Worm (Caenorhabditis elegans) whole organism, L4 larva: ENCODE results near the gene C04F5.8.

Source experiments
- D1046.2 ChIP-seq: fragments of 200-800 bp; sonication (Bioruptor generic); IDR thresholded peaks from 2 replicates; pipeline ENCODE4 v1.3.6; 2022; ENCODE audit warnings: missing genetic modification characterization, missing compliant biosample characterization
- F44E2.7 ChIP-seq: fragments of 200-800 bp; sonication (Bioruptor generic); IDR thresholded peaks from 2 replicates; pipeline ENCODE4 v2.1.2; 2022; ENCODE audit warnings: missing genetic modification characterization, missing compliant biosample characterization
- F49E8.2 ChIP-seq: sonication (generic microtip); optimal IDR thresholded peaks from 2 replicates; lab custom pipeline; 2016; ENCODE audit warnings: missing compliant biosample characterization, mild to moderate bottlenecking, missing genetic modification characterization, borderline replicate concordance
- R02D3.7 ChIP-seq: fragments of 150-350 bp; sonication (generic microtip); optimal IDR thresholded peaks from 3 replicates; lab custom pipeline; 2014; ENCODE audit warnings: missing biosample characterization, missing genetic modification characterization
- Y48G9A.11 ChIP-seq: fragments of 200-800 bp; sonication (Bioruptor generic); IDR thresholded peaks from 2 replicates; pipeline ENCODE4 v1.3.6; 2022; ENCODE audit warnings: missing genetic modification reagents, missing genetic modification characterization, missing compliant biosample characterization
- Y75B8A.6 ChIP-seq: fragments of 200-800 bp; sonication (Bioruptor generic); IDR thresholded peaks from 2 replicates; pipeline ENCODE4 v1.3.6; 2022; ENCODE audit warnings: missing genetic modification reagents, missing genetic modification characterization, missing compliant biosample characterization
- aha-1 ChIP-seq: fragments of 150-350 bp; peaks from one replicate; lab custom pipeline; 2014; ENCODE audit warnings: missing biosample characterization, missing genetic modification characterization
- arid-1 ChIP-seq: fragments of 200-800 bp; sonication (Bioruptor generic); conservative IDR thresholded peaks from 2 replicates; pipeline ENCODE4 v1.3.6; 2022; ENCODE audit warnings: missing genetic modification reagents, missing genetic modification characterization, missing compliant biosample characterization
- attf-4 ChIP-seq: sonication (generic microtip); optimal IDR thresholded peaks from 3 replicates; lab custom pipeline; 2017; ENCODE audit warnings: missing biosample characterization, missing genetic modification characterization
- ceh-20 ChIP-seq: fragments of 200-800 bp; sonication (Bioruptor generic); IDR thresholded peaks from 2 replicates; pipeline ENCODE4 v1.3.6; 2022; ENCODE audit warnings: missing genetic modification reagents, missing genetic modification characterization, missing compliant biosample characterization
- ceh-44 ChIP-seq: fragments of 200-800 bp; sonication (Bioruptor generic); IDR thresholded peaks from 2 replicates; pipeline ENCODE4 v1.3.6; 2022; ENCODE audit warnings: missing genetic modification reagents, missing genetic modification characterization, missing compliant biosample characterization
- ceh-82 ChIP-seq: sonication (generic microtip); optimal IDR thresholded peaks from 2 replicates; lab custom pipeline; 2017; ENCODE audit warnings: missing biosample characterization, missing genetic modification characterization
- ces-1 ChIP-seq: fragments of 150-350 bp; sonication (generic microtip); optimal IDR thresholded peaks from 4 replicates; lab custom pipeline; 2014; ENCODE audit warnings: missing biosample characterization, missing genetic modification reagents, missing genetic modification characterization
- ctbp-1 ChIP-seq: fragments of 200-800 bp; sonication (Bioruptor generic); IDR thresholded peaks from 2 replicates; pipeline ENCODE4 v1.3.6; 2022; ENCODE audit warnings: missing genetic modification reagents, missing genetic modification characterization, missing compliant biosample characterization
- daf-8 ChIP-seq: fragments of 200-800 bp; sonication (Bioruptor generic); IDR thresholded peaks from 2 replicates; pipeline ENCODE4 v1.3.6; 2022; ENCODE audit warnings: missing genetic modification characterization, missing compliant biosample characterization
- dmd-6 ChIP-seq: fragments of 200-800 bp; sonication (Bioruptor generic); IDR thresholded peaks from 2 replicates; pipeline ENCODE4 v1.3.6; 2022; ENCODE audit warnings: missing genetic modification reagents, missing genetic modification characterization, missing compliant biosample characterization
- dpl-1 ChIP-seq: fragments of 150-350 bp; optimal IDR thresholded peaks from 2 replicates; lab custom pipeline; 2014; ENCODE audit warnings: missing biosample characterization, missing genetic modification reagents, missing genetic modification characterization
- egl-27 ChIP-seq: sonication (generic microtip); optimal IDR thresholded peaks from 3 replicates; lab custom pipeline; 2017; ENCODE audit warnings: missing biosample characterization, missing genetic modification reagents, missing genetic modification characterization
- hif-1 ChIP-seq, 2 experiments: sonication (generic microtip); optimal IDR thresholded peaks; 2 replicates each; lab custom pipeline; 2016 to 2017; ENCODE audit warnings: missing compliant biosample characterization in 2 of 2, missing genetic modification characterization in 2 of 2, missing genetic modification reagents in 2 of 2, missing genotype in 2 of 2, mild to moderate bottlenecking in 1 of 2
- hmg-1.1 ChIP-seq: fragments of 200-800 bp; sonication (Bioruptor generic); IDR thresholded peaks from 2 replicates; pipeline ENCODE4 v1.3.6; 2022; ENCODE audit warnings: missing genetic modification reagents, missing genetic modification characterization, missing compliant biosample characterization
- lim-7 ChIP-seq: fragments of 200-800 bp; sonication (Bioruptor generic); IDR thresholded peaks from 2 replicates; pipeline ENCODE4 v1.3.6; 2022; ENCODE audit warnings: missing genetic modification characterization, missing compliant biosample characterization
- lin-29 ChIP-seq: fragments of 200-800 bp; sonication (Bioruptor generic); IDR thresholded peaks from 2 replicates; pipeline ENCODE4 v1.3.6; 2022; ENCODE audit warnings: missing genetic modification reagents, missing genetic modification characterization, missing compliant biosample characterization
- lir-3 ChIP-seq: sonication (generic microtip); optimal IDR thresholded peaks from 2 replicates; lab custom pipeline; 2016; ENCODE audit warnings: mild to moderate bottlenecking, missing genetic modification characterization, missing compliant biosample characterization
- lsy-2 ChIP-seq, 2 experiments: fragments of 150-350 bp in 1 of 2; sonication (generic microtip) in 1 of 2; optimal IDR thresholded peaks; 2 replicates each; lab custom pipeline; 2014 to 2017; ENCODE audit warnings: missing biosample characterization in 2 of 2, missing genetic modification characterization in 2 of 2
- madf-5 ChIP-seq, 2 experiments: fragments of 200-800 bp; sonication (Bioruptor generic); IDR thresholded peaks; 2 replicates each; pipeline ENCODE4 v1.3.6; 2022; ENCODE audit warnings: missing compliant biosample characterization in 2 of 2, missing genetic modification characterization in 2 of 2
- madf-9 ChIP-seq: fragments of 200-800 bp; sonication (Bioruptor generic); conservative IDR thresholded peaks from 2 replicates; pipeline ENCODE4 v1.3.6; 2022; ENCODE audit warnings: missing genetic modification reagents, missing genetic modification characterization, missing compliant biosample characterization
- mdl-1 ChIP-seq, 2 experiments: fragments of 150-350 bp in 1 of 2; sonication (generic microtip) in 1 of 2; optimal IDR thresholded peaks; 2 replicates each; lab custom pipeline; 2014 to 2017; ENCODE audit warnings: missing biosample characterization in 2 of 2, missing genetic modification characterization in 2 of 2
- mep-1 ChIP-seq: fragments of 150-350 bp; sonication (generic microtip); optimal IDR thresholded peaks from 3 replicates; lab custom pipeline; 2014; ENCODE audit warnings: missing biosample characterization, missing genetic modification characterization
- mxl-3 ChIP-seq: fragments of 200-800 bp; sonication (Bioruptor generic); optimal IDR thresholded peaks from 2 replicates; lab custom pipeline; 2018; ENCODE audit warnings: mild to moderate bottlenecking, missing genetic modification characterization, missing compliant biosample characterization
- nhr-102 ChIP-seq: sonication (generic microtip); optimal IDR thresholded peaks from 2 replicates; lab custom pipeline; 2016; ENCODE audit warnings: mild to moderate bottlenecking, missing genetic modification characterization, moderate library complexity, missing compliant biosample characterization
- nhr-111 ChIP-seq: fragments of 200-800 bp; sonication (Bioruptor generic); optimal IDR thresholded peaks from 2 replicates; lab custom pipeline; 2018; ENCODE audit warnings: mild to moderate bottlenecking, missing genetic modification characterization, missing compliant biosample characterization
- nhr-237 ChIP-seq: sonication (generic microtip); optimal IDR thresholded peaks from 2 replicates; lab custom pipeline; 2017; ENCODE audit warnings: missing biosample characterization, missing genetic modification characterization
- nhr-25 ChIP-seq: sonication (generic microtip); optimal IDR thresholded peaks from 2 replicates; lab custom pipeline; 2017; ENCODE audit warnings: missing genetic modification characterization, mild to moderate bottlenecking, missing compliant biosample characterization, antibody characterized with exemption, moderate library complexity, borderline replicate concordance; ENCODE audit not compliant: insufficient read depth
- nhr-28 ChIP-seq: fragments of 150-350 bp; optimal IDR thresholded peaks from 2 replicates; lab custom pipeline; 2014; ENCODE audit warnings: missing biosample characterization, missing genetic modification characterization
- nhr-41 ChIP-seq: fragments of 200-800 bp; sonication (Bioruptor generic); IDR thresholded peaks from 2 replicates; pipeline ENCODE4 v1.3.6; 2022; ENCODE audit warnings: missing genetic modification reagents, missing genetic modification characterization, missing compliant biosample characterization
- pqm-1 ChIP-seq: sonication (generic microtip); optimal IDR thresholded peaks from 2 replicates; lab custom pipeline; 2017; ENCODE audit warnings: missing biosample characterization, missing genetic modification characterization
- sdz-12 ChIP-seq: fragments of 200-800 bp; sonication (Bioruptor generic); optimal IDR thresholded peaks from 2 replicates; lab custom pipeline; 2018; ENCODE audit warnings: mild to moderate bottlenecking, missing genetic modification characterization, missing compliant biosample characterization
- skn-1 ChIP-seq: fragments of 150-350 bp; optimal IDR thresholded peaks from 2 replicates; lab custom pipeline; 2014; ENCODE audit warnings: missing biosample characterization, missing genetic modification characterization
- snpc-4 ChIP-seq: fragments of 150-350 bp; optimal IDR thresholded peaks from 2 replicates; lab custom pipeline; 2014; ENCODE audit warnings: missing biosample characterization, missing genetic modification characterization
- tag-97 ChIP-seq: fragments of 200-800 bp; sonication (Bioruptor generic); IDR thresholded peaks from 2 replicates; pipeline ENCODE4 v1.3.6; 2022; ENCODE audit warnings: missing genetic modification characterization, missing compliant biosample characterization
- unc-130 ChIP-seq: sonication (generic microtip); optimal IDR thresholded peaks from 2 replicates; lab custom pipeline; 2016; ENCODE audit warnings: missing genetic modification reagents, missing genetic modification characterization, missing compliant biosample characterization
- unc-62 ChIP-seq, 3 experiments: fragments of 150-350 bp in 1 of 3; sonication (generic microtip); optimal IDR thresholded peaks in 2 of 3; peaks in 1 of 3; 1 replicate in 1 of 3; 2 replicates in 2 of 3; lab custom pipeline; 2014 to 2017; ENCODE audit warnings: missing biosample characterization in 3 of 3, missing genetic modification characterization in 3 of 3, missing genetic modification reagents in 3 of 3, missing genotype in 1 of 3
- zfp-2 ChIP-seq: sonication (generic microtip); optimal IDR thresholded peaks from 2 replicates; lab custom pipeline; 2016; ENCODE audit warnings: mild to moderate bottlenecking, missing genetic modification characterization, missing compliant biosample characterization
- zfp-3 ChIP-seq: fragments of 200-800 bp; sonication (Bioruptor generic); conservative IDR thresholded peaks from 2 replicates; pipeline ENCODE4 v1.3.6; 2022; ENCODE audit warnings: missing genetic modification reagents, missing genetic modification characterization, missing compliant biosample characterization
- zip-11 ChIP-seq: fragments of 200-800 bp; sonication (Bioruptor generic); IDR thresholded peaks from 2 replicates; pipeline ENCODE4 v1.3.6; 2022; ENCODE audit warnings: missing genetic modification characterization, missing compliant biosample characterization
- ztf-11 ChIP-seq: fragments of 150-350 bp; optimal IDR thresholded peaks from 2 replicates; lab custom pipeline; 2014; ENCODE audit warnings: missing biosample characterization, missing genetic modification characterization

C04F5.8 gene

DNA sequence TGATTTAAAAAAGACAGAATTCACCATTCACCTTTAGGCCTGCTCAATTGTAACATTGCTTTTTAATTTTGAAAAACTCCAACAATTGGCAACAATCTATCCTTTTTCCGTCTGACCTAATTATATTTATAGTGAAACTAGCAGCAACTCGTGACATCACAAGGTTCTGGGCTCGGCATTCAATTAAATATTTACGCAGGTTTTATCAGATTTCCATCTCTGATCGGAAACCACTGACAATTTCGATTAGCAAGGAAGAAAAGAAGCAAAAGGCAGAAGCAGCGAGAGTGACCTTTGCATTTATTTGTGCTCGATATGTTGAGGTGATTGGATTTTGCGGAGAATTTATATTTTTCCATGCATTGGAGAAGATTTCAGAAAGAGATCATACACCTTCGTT is 23.2 kb downstream of the C04F5.8 start:
- TF ChIP-seq lsy-2 (tag; optimal IDR thresholded peaks at IDR 0.05; lab: Kevin White, UChicago): no peak
- TF ChIP-seq zip-11 (GFP tag; lab: Robert Waterston, UW): no peak
- TF ChIP-seq nhr-111 (GFP tag; lab: Kevin White, UChicago): no peak
- TF ChIP-seq snpc-4: no peak
- TF ChIP-seq madf-5 (GFP tag; IDR thresholded peaks at IDR 0.05; lab: Robert Waterston, UW): no peak
- TF ChIP-seq lim-7 (GFP tag; lab: Robert Waterston, UW): no peak
- TF ChIP-seq nhr-237 (tag; lab: Kevin White, UChicago): no peak
- no peak for TF ChIP-seq hmg-1.1 (GFP tag; lab: Robert Waterston, UW)
- TF ChIP-seq R02D3.7 (tag; lab: Kevin White, UChicago): no peak
- TF ChIP-seq unc-130 (GFP tag; lab: Kevin White, UChicago): no peak
- no peak for TF ChIP-seq skn-1 (tag; lab: Kevin White, UChicago)
- TF ChIP-seq sdz-12 (GFP tag; lab: Kevin White, UChicago): no peak
- TF ChIP-seq mdl-1 (tag; optimal IDR thresholded peaks at IDR 0.05; lab: Kevin White, UChicago): no peak
- TF ChIP-seq ces-1 (GFP tag; lab: Kevin White, UChicago): no peak
- no peak for TF ChIP-seq egl-27 (tag; lab: Kevin White, UChicago)
- TF ChIP-seq, all 104 proteins: peak for 0

DNA sequence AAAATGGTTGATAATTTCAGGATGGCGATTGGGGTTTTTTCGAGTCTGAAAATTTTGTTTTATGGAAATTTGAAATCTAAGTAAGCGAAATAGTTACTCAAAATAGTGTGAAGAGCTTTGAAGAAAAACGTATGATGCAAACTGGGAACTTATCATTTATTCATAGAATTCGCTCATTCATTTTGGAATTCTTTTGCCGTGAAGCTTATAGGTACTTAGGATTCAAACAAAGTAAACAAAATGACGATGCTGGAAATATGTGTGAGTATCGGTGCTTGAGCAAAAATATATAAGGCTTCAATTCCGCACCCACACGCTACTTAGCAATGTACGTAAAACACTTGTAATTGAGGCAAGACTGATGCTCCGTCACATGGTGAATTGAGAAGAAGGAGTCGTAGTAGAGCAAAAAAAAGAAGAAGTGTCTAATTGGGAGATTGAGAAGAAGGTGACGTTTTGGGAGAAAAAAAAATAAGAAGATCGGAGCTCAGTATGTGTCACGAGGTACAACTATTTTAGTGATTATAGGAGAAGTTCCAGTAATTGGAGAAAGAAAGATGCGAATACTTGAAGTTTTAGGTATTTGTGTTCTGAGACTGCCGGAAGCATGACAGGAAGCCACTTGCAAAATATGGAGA is 23.9 kb downstream of the C04F5.8 start, which contains the start of gene glb-32:
glb-32 (minus strand) TSS at position 51 of the 638 bp plus-strand sequence.
- no peak for TF ChIP-seq lin-29 (GFP tag; lab: Robert Waterston, UW)
- TF ChIP-seq lsy-2 (tag; optimal IDR thresholded peaks at IDR 0.05; lab: Kevin White, UChicago): peak in 1 of 2 experiments; percentile 11
- TF ChIP-seq nhr-41 (GFP tag; lab: Robert Waterston, UW): no peak
- peak in 1 of 2 experiments; percentile 68 for TF ChIP-seq unc-62 (GFP tag; optimal IDR thresholded peaks at IDR 0.05 in 1 of 2; lab: Kevin White, UChicago)
- TF ChIP-seq unc-62 (tag; optimal IDR thresholded peaks at IDR 0.05; lab: Kevin White, UChicago): no peak
- TF ChIP-seq zfp-2 (tag; lab: Kevin White, UChicago): no peak
- TF ChIP-seq dpl-1 (GFP tag; lab: Kevin White, UChicago): no peak
- TF ChIP-seq zfp-3 (GFP tag; lab: Robert Waterston, UW): no peak
- TF ChIP-seq mep-1 (tag; lab: Kevin White, UChicago): no peak
- no peak for TF ChIP-seq lir-3
- no peak for TF ChIP-seq daf-8 (GFP tag; lab: Robert Waterston, UW)
- no peak for TF ChIP-seq attf-4 (tag; lab: Kevin White, UChicago)
- TF ChIP-seq Y48G9A.11: no peak
- no peak for TF ChIP-seq pqm-1 (tag; lab: Kevin White, UChicago)
- no peak for TF ChIP-seq arid-1 (GFP tag; lab: Robert Waterston, UW)
- no peak for TF ChIP-seq ceh-20 (GFP tag; lab: Robert Waterston, UW)
- TF ChIP-seq F49E8.2: no peak
- no peak for TF ChIP-seq Y75B8A.6 (GFP tag; lab: Robert Waterston, UW)
- TF ChIP-seq nhr-102 (tag; lab: Kevin White, UChicago): no peak
- TF ChIP-seq, all 104 proteins: peak for 2

DNA sequence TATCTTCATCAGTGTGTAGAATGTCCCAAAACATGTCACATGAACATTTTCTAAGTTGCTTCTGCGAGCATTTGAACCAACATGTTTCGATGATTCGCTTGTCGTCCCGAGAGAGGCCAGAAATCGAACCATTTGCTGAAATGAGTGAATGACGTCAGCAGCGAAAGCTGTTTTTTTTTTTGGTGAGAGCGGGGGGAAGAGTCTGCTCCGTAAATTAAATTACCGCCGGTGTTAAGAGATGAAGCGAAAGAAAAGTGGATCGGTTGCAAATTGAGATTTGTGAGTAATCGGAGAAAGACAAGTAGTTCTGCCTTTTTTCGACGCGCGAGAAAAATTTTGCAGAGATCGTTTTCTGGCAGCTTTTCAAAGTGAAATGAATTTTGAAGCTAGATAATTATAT is 25.2 kb downstream of the C04F5.8 start:
- TF ChIP-seq nhr-25 (tag; lab: Kevin White, UChicago) (no peak), tag-97 (GFP tag; lab: Robert Waterston, UW) (no peak), dmd-6 (GFP tag; lab: Robert Waterston, UW) (0 out of 2 replicates have a peak, but pooled peaks have one; percentile 11), ztf-11 (tag; lab: Kevin White, UChicago) (no peak), unc-130 (GFP tag; lab: Kevin White, UChicago) (no peak), ctbp-1 (GFP tag; lab: Robert Waterston, UW) (0 out of 2 replicates have a peak, but pooled peaks have one; percentile 34), madf-9 (GFP tag; lab: Robert Waterston, UW) (no peak), zfp-3 (GFP tag; lab: Robert Waterston, UW) (no peak), hmg-1.1 (GFP tag; lab: Robert Waterston, UW) (no peak), F44E2.7 (no peak), mxl-3 (GFP tag; lab: Kevin White, UChicago) (no peak), ces-1 (GFP tag; lab: Kevin White, UChicago) (peak; percentile 54), ceh-44 (GFP tag; lab: Robert Waterston, UW) (no peak), aha-1 (tag; lab: Kevin White, UChicago) (no peak), madf-5 (GFP tag; IDR thresholded peaks at IDR 0.05; lab: Robert Waterston, UW) (no peak), hif-1 (tag; optimal IDR thresholded peaks at IDR 0.05; lab: Kevin White, UChicago) (no peak), ceh-82 (tag; lab: Kevin White, UChicago) (no peak), nhr-28 (tag; lab: Kevin White, UChicago) (no peak), lim-7 (GFP tag; lab: Robert Waterston, UW) (no peak), D1046.2 (GFP tag; lab: Robert Waterston, UW) (no peak), lsy-2 (tag; optimal IDR thresholded peaks at IDR 0.05; lab: Kevin White, UChicago) (no peak)
